Worm (Caenorhabditis elegans) whole organism, early embryonic: ENCODE results near the gene ZC250.2.

Experiments used
- B0310.2 ChIP-seq: sonication (generic microtip); optimal IDR thresholded peaks from 2 replicates; lab custom pipeline; 2016; ENCODE audit warnings: mild to moderate bottlenecking, missing genetic modification characterization, missing compliant biosample characterization
- aly-1 ChIP-seq: sonication (generic microtip); optimal IDR thresholded peaks from 2 replicates; lab custom pipeline; 2016; ENCODE audit warnings: missing genetic modification characterization, missing compliant biosample characterization
- ama-1 ChIP-seq: fragments of 150-350 bp; optimal IDR thresholded peaks from 2 replicates; lab custom pipeline; 2014
- ceh-13 ChIP-seq: fragments of 200-800 bp; sonication (Bioruptor generic); optimal IDR thresholded peaks from 2 replicates; lab custom pipeline; 2018; ENCODE audit warnings: mild to moderate bottlenecking, missing genetic modification characterization, missing compliant biosample characterization
- ceh-36 ChIP-seq: sonication (generic microtip); optimal IDR thresholded peaks from 2 replicates; lab custom pipeline; 2016; ENCODE audit warnings: missing genetic modification characterization, inconsistent platforms, missing compliant biosample characterization
- ets-7 ChIP-seq: sonication (generic microtip); optimal IDR thresholded peaks from 2 replicates; lab custom pipeline; 2016; ENCODE audit warnings: missing genotype, missing genetic modification characterization, missing compliant biosample characterization
- flt-1 ChIP-seq: fragments of 200-800 bp; sonication (Bioruptor generic); IDR thresholded peaks from 2 replicates; pipeline ENCODE4 v1.3.6; 2022; ENCODE audit warnings: missing genetic modification characterization, missing compliant biosample characterization
- hmg-4 ChIP-seq: fragments of 200-800 bp; sonication (Bioruptor generic); optimal IDR thresholded peaks from 2 replicates; lab custom pipeline; 2018; ENCODE audit warnings: mild to moderate bottlenecking, missing genetic modification characterization, missing compliant biosample characterization
- pes-1 ChIP-seq: fragments of 200-800 bp; sonication (Bioruptor generic); IDR thresholded peaks from 2 replicates; pipeline ENCODE4 v1.3.6; 2022; ENCODE audit warnings: missing genetic modification reagents, missing genetic modification characterization, missing compliant biosample characterization
- scrt-1 ChIP-seq: fragments of 200-800 bp; sonication (Bioruptor generic); IDR thresholded peaks from 2 replicates; pipeline ENCODE4 v1.3.6; 2022; ENCODE audit warnings: missing genetic modification characterization, missing compliant biosample characterization
- tbx-11 ChIP-seq: fragments of 200-800 bp; sonication (Bioruptor generic); IDR thresholded peaks from 2 replicates; pipeline ENCODE4 v1.3.6; 2022; ENCODE audit warnings: missing genetic modification characterization, missing compliant biosample characterization
- tra-4 ChIP-seq: sonication (generic microtip); optimal IDR thresholded peaks from 2 replicates; lab custom pipeline; 2017; ENCODE audit warnings: missing genetic modification characterization, missing compliant biosample characterization

DNA sequence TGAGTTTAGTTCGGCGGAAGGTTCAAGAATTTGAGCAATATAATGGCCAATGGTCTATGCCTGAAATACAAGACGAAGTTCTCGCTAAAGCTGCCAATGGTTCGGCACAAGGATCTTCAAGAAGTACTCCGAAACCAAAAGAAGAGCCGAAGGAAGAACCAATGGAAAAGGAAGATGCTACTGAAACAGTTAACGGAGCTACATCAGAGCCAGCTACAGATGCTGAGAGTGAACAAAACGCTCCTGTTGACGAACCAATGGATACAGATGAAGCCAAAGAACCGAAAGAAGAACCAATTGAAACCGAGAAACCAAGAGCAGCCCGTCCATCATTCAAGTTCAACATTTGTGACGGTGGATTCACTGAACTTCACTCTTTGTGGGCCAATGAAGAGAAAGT, 39.1 kb downstream of the ZC250.2 start:
- TF ChIP-seq ets-7 (tag; lab: Kevin White, UChicago) (no peak), tra-4 (no peak), flt-1 (GFP tag; lab: Robert Waterston, UW) (no peak), ceh-36 (tag; lab: Kevin White, UChicago) (no peak), ama-1 (no peak), tbx-11 (GFP tag; lab: Robert Waterston, UW) (no peak), B0310.2 (tag; lab: Kevin White, UChicago) (no peak), hmg-4 (GFP tag; lab: Kevin White, UChicago) (no peak), scrt-1 (GFP tag; lab: Robert Waterston, UW) (no peak), aly-1 (no peak), pes-1 (GFP tag; lab: Robert Waterston, UW) (no peak), ceh-13 (GFP tag; lab: Kevin White, UChicago) (no peak)
